Fruit fly (Drosophila melanogaster): Measurements from ENCODE around the gene DCAF12.

DNA sequence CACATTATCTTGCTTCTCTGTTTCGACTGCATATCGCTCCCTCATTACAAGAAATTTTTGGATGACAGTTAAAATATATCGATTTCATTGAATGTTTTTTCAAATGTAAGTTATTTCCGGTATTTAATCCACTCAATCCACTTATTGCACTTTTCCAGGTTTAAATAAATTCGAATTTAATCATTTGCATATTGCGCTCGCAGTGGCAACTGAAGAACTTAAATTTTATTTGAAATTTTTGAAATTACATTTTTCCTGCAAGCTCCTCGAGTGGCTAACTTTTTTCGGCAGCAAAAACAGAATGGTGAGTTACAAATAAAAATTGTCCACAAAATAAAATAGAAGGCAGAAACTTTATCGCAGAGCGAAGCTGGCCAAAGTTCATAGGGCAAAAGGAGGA lies 14.8 kb upstream of the DCAF12 start, which contains the start of the genes CG31358, CG42504 and CG42505:
- no peak for TF ChIP-seq Mnt (GFP tag; optimal IDR thresholded peaks at IDR 0.05)
- TF ChIP-seq pad (GFP tag; optimal IDR thresholded peaks at IDR 0.05) = no peak
- no peak for TF ChIP-seq CG14711 (tag; optimal IDR thresholded peaks at IDR 0.05)
- no peak for TF ChIP-seq CG11617 (GFP tag; optimal IDR thresholded peaks at IDR 0.05)
- TF ChIP-seq CG33017 (tag; optimal IDR thresholded peaks at IDR 0.05) = no peak
- TF ChIP-seq ovo (GFP tag; optimal IDR thresholded peaks at IDR 0.05) = no peak
- no peak for TF ChIP-seq Clk (GFP tag; optimal IDR thresholded peaks at IDR 0.05)
- TF ChIP-seq cnc (optimal IDR thresholded peaks at IDR 0.05) = no peak
- no peak for TF ChIP-seq Crg-1 (GFP tag; optimal IDR thresholded peaks at IDR 0.05)
- TF ChIP-seq Hr96 (GFP tag; optimal IDR thresholded peaks at IDR 0.05) = no peak

Measured in whole organism, adult.